Worm (Caenorhabditis elegans): ENCODE data around the gene K07E3.1.

DNA sequence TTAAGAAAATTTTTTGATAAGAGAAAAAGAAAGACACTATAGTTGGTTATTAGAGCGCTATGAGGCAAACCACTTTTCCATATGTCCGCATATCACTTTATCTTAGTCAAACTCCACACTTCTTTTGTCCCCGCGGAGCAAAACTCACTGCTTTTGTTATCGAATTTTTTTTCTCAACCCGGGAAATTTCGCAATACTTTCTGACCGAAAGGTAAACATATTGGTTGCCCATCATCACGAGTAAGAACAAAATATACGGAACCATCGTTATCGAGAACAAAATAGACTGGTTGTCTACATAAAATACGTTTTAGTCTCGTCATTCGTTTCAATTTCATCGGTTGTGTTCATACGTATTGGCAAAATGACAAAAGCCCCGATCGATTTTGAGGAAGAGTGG, 40.9 kb upstream of the K07E3.1 start, which contains the start of gene C18A11.1:
- TF ChIP-seq aly-2 (tag; optimal IDR thresholded peaks at IDR 0.05) (no peak), nhr-237 (tag; optimal IDR thresholded peaks at IDR 0.05) (no peak), elt-1 (tag; optimal IDR thresholded peaks at IDR 0.05) (no peak), elt-3 (tag; optimal IDR thresholded peaks at IDR 0.05) (no peak), skn-1 (tag; optimal IDR thresholded peaks at IDR 0.05) (no peak)

Data from whole organism, L2 larva.